Worm (Caenorhabditis elegans) whole organism, mixed stage, embryonic: ENCODE measurements around the gene K08F9.1.

Source experiments
- elt-1 ChIP-seq: sonication (generic microtip); optimal IDR thresholded peaks from 2 replicates; lab custom pipeline; 2017; ENCODE audit warnings: missing genetic modification characterization, mild to moderate bottlenecking, missing compliant biosample characterization, antibody characterized with exemption, moderate library complexity, borderline replicate concordance; ENCODE audit not compliant: insufficient read depth
- lin-32 ChIP-seq: fragments of 200-800 bp; sonication (Bioruptor generic); optimal IDR thresholded peaks from 2 replicates; lab custom pipeline; 2018; ENCODE audit warnings: mild to moderate bottlenecking, missing genetic modification characterization, missing compliant biosample characterization
- mab-5 ChIP-seq: fragments of 150-350 bp; optimal IDR thresholded peaks from 2 replicates; lab custom pipeline; 2014; ENCODE audit warnings: missing biosample characterization, missing genetic modification characterization
- nhr-237 ChIP-seq: fragments of 150-350 bp; optimal IDR thresholded peaks from 2 replicates; lab custom pipeline; 2014; ENCODE audit warnings: missing biosample characterization, missing genetic modification characterization

- no peak for TF ChIP-seq elt-1 (tag; lab: Kevin White, UChicago)
- no peak for TF ChIP-seq lin-32 (GFP tag; lab: Kevin White, UChicago)
- TF ChIP-seq nhr-237 (tag; lab: Kevin White, UChicago): no peak
- no peak for TF ChIP-seq mab-5 (tag; lab: Kevin White, UChicago)
Measured at ce11 chrV:15162697-15163096, 19.5 kb upstream of the K08F9.1 start, which contains the start of gene srz-11.
